Fruit fly (Drosophila melanogaster) S2 (cell line): ENCODE data around the gene CG42673.

Source experiments
- CG8478 ChIP-seq: fragments of >200 bp; optimal IDR thresholded peaks from 2 replicates; lab custom pipeline; 2018
- CTCF ChIP-seq, 2 experiments: fragments of >200 bp; optimal IDR thresholded peaks; 2 replicates each; lab custom pipeline; 2018

- TF ChIP-seq CG8478 (no peak), CTCF (optimal IDR thresholded peaks at IDR 0.05; lab: Kevin White, UChicago) (no peak)
Observed at dm6 chr3L:9552190-9552809, 5.3 kb downstream of the CG42673 start.
